Worm (Caenorhabditis elegans): ENCODE data around the gene cutc-1.

- TF ChIP-seq ets-7 (tag; optimal IDR thresholded peaks at IDR 0.05) (no peak), ama-1 (optimal IDR thresholded peaks at IDR 0.05) (peak; percentile 13), hmbx-1 (tag; optimal IDR thresholded peaks at IDR 0.05) (no peak), tra-4 (tag; optimal IDR thresholded peaks at IDR 0.05) (no peak), flt-1 (GFP tag; IDR thresholded peaks at IDR 0.05) (no peak), aly-1 (tag; optimal IDR thresholded peaks at IDR 0.05) (no peak), sea-1 (GFP tag; conservative IDR thresholded peaks at IDR 0.05) (no peak), hmg-4 (GFP tag; optimal IDR thresholded peaks at IDR 0.05) (no peak), B0310.2 (tag; optimal IDR thresholded peaks at IDR 0.05) (no peak), ceh-13 (GFP tag; optimal IDR thresholded peaks at IDR 0.05) (no peak), tbx-37 (GFP tag; conservative IDR thresholded peaks at IDR 0.05) (no peak), pes-1 (GFP tag; IDR thresholded peaks at IDR 0.05) (no peak), F13C5.2 (tag; optimal IDR thresholded peaks at IDR 0.05) (no peak)
Observed at ce11 chrIII:8446534-8446933, 43.1 kb upstream of the cutc-1 start, which contains the start of gene hsp-110.

All from whole organism, early embryonic.